Fruit fly (Drosophila melanogaster) Kc167 (cell line): ENCODE measurements around the gene SsRbeta.

Source experiments
- Myc ChIP-seq: fragments of >200 bp; optimal IDR thresholded peaks from 2 replicates; lab custom pipeline; 2017; ENCODE audit warnings: missing external identifiers
- Sin3A ChIP-seq: fragments of >200 bp; optimal IDR thresholded peaks from 2 replicates; lab custom pipeline; 2018; ENCODE audit warnings: missing external identifiers
- insv ChIP-seq: fragments of >200 bp; optimal IDR thresholded peaks from 3 replicates; lab custom pipeline; 2018; ENCODE audit warnings: missing external identifiers
- psq ChIP-seq: fragments of >200 bp; optimal IDR thresholded peaks from 2 replicates; lab custom pipeline; 2017; ENCODE audit warnings: missing external identifiers
- ttk ChIP-seq: sonication (Bioruptor generic); optimal IDR thresholded peaks from 2 replicates; lab custom pipeline; 2017; ENCODE audit warnings: missing external identifiers

DNA sequence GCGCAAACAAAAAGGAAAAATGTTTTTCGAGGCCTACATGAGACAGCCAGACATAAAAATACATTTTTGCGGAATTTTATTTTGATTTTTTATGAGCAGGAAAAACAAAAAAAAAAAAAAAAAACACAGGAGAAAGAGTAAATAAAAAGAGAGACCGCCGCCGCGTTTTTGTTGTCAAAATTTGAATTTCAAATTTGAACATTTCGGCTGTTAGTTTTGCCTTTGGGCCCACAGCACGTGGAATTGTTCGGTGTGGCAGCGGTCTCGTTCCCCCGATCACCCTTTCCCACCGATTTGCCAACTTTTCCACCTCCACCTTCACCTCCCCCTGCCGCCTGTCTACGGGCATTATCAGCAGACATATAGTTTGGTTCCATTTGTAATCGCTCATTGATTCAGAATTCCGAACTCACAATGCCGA lies 27.4 kb downstream of the SsRbeta start:
- TF ChIP-seq Sin3A (lab: Kevin White, UChicago) = no peak
- TF ChIP-seq Myc (lab: Kevin White, UChicago) = no peak
- no peak for TF ChIP-seq psq (lab: Kevin White, UChicago)
- TF ChIP-seq ttk (lab: Kevin White, UChicago) = no peak
- no peak for TF ChIP-seq insv (lab: Kevin White, UChicago)
